Worm (Caenorhabditis elegans) whole organism, L1 larva: ENCODE results near the gene ddx-46.
A peak's percentile ranks its signal among the peaks of the same experiment; 100 is the strongest.

ENCODE experiments used
- efl-1 ChIP-seq, 4 experiments: fragments of 150-350 bp; optimal IDR thresholded peaks in 3 of 4; peaks in 1 of 4; 1 replicate in 1 of 4; 2 replicates in 3 of 4; lab custom pipeline; 2014; ENCODE audit warnings: missing biosample characterization in 2 of 4, missing genetic modification characterization in 2 of 4, missing genetic modification reagents in 2 of 4
- skn-1 ChIP-seq: fragments of 150-350 bp; optimal IDR thresholded peaks from 2 replicates; lab custom pipeline; 2014; ENCODE audit warnings: missing biosample characterization, missing genetic modification characterization

Gene ddx-46

DNA sequence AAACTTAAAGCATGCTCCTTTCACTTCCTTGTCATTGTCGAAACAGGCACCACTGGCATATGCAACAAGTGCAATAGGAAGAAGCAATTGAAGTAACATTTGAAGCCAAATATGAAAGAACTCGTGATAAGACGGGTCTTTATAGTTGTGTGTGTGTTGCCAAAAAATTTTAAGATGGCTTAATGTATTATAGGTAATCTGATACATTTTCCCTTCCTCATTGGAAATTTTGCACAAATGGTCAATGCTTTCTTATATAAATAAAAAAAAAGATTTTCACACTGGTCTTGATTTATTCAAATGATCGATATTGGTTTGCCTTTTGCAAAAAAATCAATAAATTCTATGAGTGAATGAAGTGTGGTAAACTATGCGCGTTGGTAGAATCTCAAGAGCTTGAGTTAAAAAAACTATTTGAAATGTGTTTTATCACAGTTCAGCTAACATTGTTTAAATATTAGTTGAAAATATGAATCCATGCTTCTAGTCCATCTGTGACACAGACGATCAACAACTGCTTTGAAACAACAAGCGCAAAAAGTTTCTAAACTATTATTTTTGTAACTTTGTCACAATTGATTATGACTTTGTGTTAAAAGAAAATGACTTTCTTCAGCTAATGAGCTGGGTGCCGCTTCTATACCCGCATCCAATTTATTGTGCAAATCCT is 58.1 kb downstream of the ddx-46 start, which contains the start of the genes clec-166 and F38A1.6:
Gene clec-166 (minus strand): TSS at position 101 of the 670 bp plus-strand sequence.
Gene F38A1.6 (plus strand): TSS at position 620 of the 670 bp plus-strand sequence.
- no peak for TF ChIP-seq efl-1 (optimal IDR thresholded peaks at IDR 0.05; lab: Kevin White, UChicago)
- peak in 1 of 2 experiments; percentile 75 for TF ChIP-seq efl-1 (GFP tag; optimal IDR thresholded peaks at IDR 0.05 in 1 of 2; lab: Kevin White, UChicago)
- TF ChIP-seq skn-1: no peak
